Worm (Caenorhabditis elegans) whole organism, mixed stage, embryonic: Measurements from ENCODE around the gene nex-1.

Source experiments
- blmp-1 ChIP-seq: fragments of 150-350 bp; optimal IDR thresholded peaks from 2 replicates; lab custom pipeline; 2014; ENCODE audit warnings: missing biosample characterization, missing genetic modification characterization
- elt-3 ChIP-seq: fragments of 150-350 bp; optimal IDR thresholded peaks from 2 replicates; lab custom pipeline; 2014; ENCODE audit warnings: missing biosample characterization, missing genetic modification characterization
- hlh-1 ChIP-seq: fragments of 150-350 bp; optimal IDR thresholded peaks from 2 replicates; lab custom pipeline; 2014; ENCODE audit warnings: missing biosample characterization, missing genetic modification reagents, missing genetic modification characterization
- lsy-2 ChIP-seq: fragments of 150-350 bp; optimal IDR thresholded peaks from 2 replicates; lab custom pipeline; 2014; ENCODE audit warnings: missing biosample characterization, missing genetic modification characterization
- nhr-12 ChIP-seq: fragments of 150-350 bp; optimal IDR thresholded peaks from 2 replicates; lab custom pipeline; 2014; ENCODE audit warnings: missing biosample characterization, missing genetic modification characterization
- nhr-28 ChIP-seq: fragments of 150-350 bp; optimal IDR thresholded peaks from 2 replicates; lab custom pipeline; 2014; ENCODE audit warnings: missing biosample characterization, missing genetic modification characterization
- pha-4 ChIP-seq: fragments of 150-350 bp; optimal IDR thresholded peaks from 2 replicates; lab custom pipeline; 2018; ENCODE audit warnings: missing biosample characterization, missing genetic modification reagents, missing genetic modification characterization
- sem-2 ChIP-seq: fragments of 200-800 bp; sonication (Bioruptor generic); optimal IDR thresholded peaks from 2 replicates; lab custom pipeline; 2018; ENCODE audit warnings: mild to moderate bottlenecking, missing genetic modification characterization, missing compliant biosample characterization
- snpc-4 ChIP-seq: fragments of 150-350 bp; optimal IDR thresholded peaks from 2 replicates; lab custom pipeline; 2014; ENCODE audit warnings: missing biosample characterization, missing genetic modification characterization
- tbx-8 ChIP-seq: fragments of 200-800 bp; sonication (Bioruptor generic); optimal IDR thresholded peaks from 2 replicates; lab custom pipeline; 2018; ENCODE audit warnings: mild to moderate bottlenecking, missing genetic modification characterization, moderate library complexity, missing compliant biosample characterization
- unc-39 ChIP-seq: fragments of 150-350 bp; optimal IDR thresholded peaks from 2 replicates; lab custom pipeline; 2014; ENCODE audit warnings: missing biosample characterization, missing genetic modification characterization
- unc-62 ChIP-seq: fragments of 150-350 bp; optimal IDR thresholded peaks from 2 replicates; lab custom pipeline; 2014; ENCODE audit warnings: missing biosample characterization, missing genetic modification reagents, missing genetic modification characterization
- ztf-11 ChIP-seq: fragments of 150-350 bp; optimal IDR thresholded peaks from 2 replicates; lab custom pipeline; 2014; ENCODE audit warnings: missing biosample characterization, missing genetic modification characterization

DNA sequence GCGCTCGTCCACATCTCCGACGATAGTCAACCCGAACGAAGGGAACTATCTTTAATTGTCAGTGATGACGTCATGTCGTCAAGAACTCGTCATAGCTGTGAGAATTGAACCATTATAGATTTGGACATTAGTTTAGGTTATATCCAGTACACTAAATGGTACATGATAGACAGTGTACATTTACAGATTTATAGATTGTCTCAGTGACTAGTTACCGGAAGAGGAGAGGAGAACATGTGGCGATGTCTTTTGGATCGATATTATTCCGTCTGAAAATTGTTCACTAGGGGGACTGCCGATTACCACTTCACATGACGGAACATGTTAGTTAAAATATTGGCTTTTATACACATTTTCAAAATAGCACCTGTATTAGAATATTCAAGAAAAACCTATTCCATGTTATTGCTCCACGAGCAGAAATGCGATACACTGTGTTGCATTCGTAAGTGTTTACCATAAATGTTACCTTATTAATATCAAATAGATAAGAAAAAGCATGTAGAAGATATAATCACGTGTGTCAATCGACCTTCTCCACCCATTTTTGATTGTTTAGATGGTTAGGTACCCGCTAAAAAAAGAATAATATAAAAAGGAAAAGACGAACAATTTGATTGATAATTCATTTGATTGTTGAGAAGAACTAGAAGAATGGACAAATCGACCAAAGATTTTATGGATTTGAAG, 41.9 kb downstream of the nex-1 start, which contains the start of gene ZC395.5:
- TF ChIP-seq snpc-4 (tag; lab: Kevin White, UChicago) = no peak
- no peak for TF ChIP-seq pha-4 (tag; lab: Kevin White, UChicago)
- no peak for TF ChIP-seq tbx-8 (GFP tag; lab: Kevin White, UChicago)
- TF ChIP-seq blmp-1 (tag; lab: Kevin White, UChicago) = no peak
- no peak for TF ChIP-seq ztf-11 (tag; lab: Kevin White, UChicago)
- TF ChIP-seq unc-62 (GFP tag; lab: Kevin White, UChicago) = no peak
- no peak for TF ChIP-seq hlh-1
- no peak for TF ChIP-seq nhr-12 (tag; lab: Kevin White, UChicago)
- TF ChIP-seq nhr-28 (tag; lab: Kevin White, UChicago) = no peak
- no peak for TF ChIP-seq unc-39 (tag; lab: Kevin White, UChicago)
- no peak for TF ChIP-seq elt-3
- no peak for TF ChIP-seq lsy-2
- no peak for TF ChIP-seq sem-2 (GFP tag; lab: Kevin White, UChicago)
